In the genomic region with DNA sequence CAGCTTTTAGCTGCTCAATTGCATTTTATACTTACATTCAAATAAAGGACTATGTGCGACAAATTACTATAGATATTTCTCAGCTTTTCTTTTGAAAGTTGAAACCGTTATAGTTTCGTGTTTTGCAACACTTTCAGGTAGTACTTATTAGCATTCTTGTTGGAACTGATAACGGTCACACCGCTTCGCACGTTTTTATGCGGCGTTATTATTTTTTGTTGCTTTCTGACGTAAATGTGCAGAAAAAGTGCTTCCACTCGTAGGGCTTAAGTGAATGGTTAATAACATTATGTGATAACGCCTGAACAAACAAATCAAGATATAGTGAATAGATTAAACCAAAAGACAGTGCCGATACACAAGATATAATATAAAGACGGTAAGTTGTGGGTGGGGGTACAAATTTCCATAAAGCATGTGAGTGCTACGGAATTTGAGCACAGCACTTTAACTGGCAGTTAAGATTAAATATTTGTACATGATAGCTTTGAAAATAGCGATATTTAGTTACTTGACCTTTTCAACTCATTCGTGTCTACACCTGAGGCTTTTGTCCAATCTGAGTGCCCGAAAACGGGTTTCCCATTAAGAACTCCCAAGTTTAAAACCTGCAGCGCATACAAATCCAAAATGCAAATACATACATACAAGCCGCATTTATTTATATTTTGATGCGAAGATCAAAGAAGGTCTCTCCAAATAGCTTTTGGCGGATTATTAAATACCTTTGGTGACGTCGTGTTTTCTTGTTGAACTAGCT, we compare ENCODE assay signal across 1 fruit fly cellular context.
TF ChIP-seq lines count a peak whose summit lies in the region.

papi (plus strand) TSS at position 176 of the 760 bp plus-strand sequence.

TF ChIP-seq in whole organism, embryonic, 481 proteins besides CTCF, POLR2A, EP300 and RAD21 (continued from another document and continues in another):
- no peak for TF ChIP-seq CG15269 (tag; optimal IDR thresholded peaks at IDR 0.05; lab: Kevin White, UChicago)
- TF ChIP-seq run (tag; optimal IDR thresholded peaks at IDR 0.05; lab: Kevin White, UChicago) = no peak
- no peak for TF ChIP-seq mirr (GFP tag; optimal IDR thresholded peaks at IDR 0.05; lab: Kevin White, UChicago)
- TF ChIP-seq gro (GFP tag; optimal IDR thresholded peaks at IDR 0.05; lab: Kevin White, UChicago) = peak; percentile 31
- no peak for TF ChIP-seq cas (GFP tag; IDR thresholded peaks at IDR 0.05; lab: Robert Waterston, UW)
- TF ChIP-seq ftz-f1 (GFP tag; optimal IDR thresholded peaks at IDR 0.05; lab: Kevin White, UChicago) = no peak
- TF ChIP-seq CrebB (tag; optimal IDR thresholded peaks at IDR 0.05; lab: Kevin White, UChicago) = no peak
- TF ChIP-seq dpn (GFP tag; optimal IDR thresholded peaks at IDR 0.05; lab: Kevin White, UChicago) = no peak
- peak; percentile 34 for TF ChIP-seq CG1603 (tag; optimal IDR thresholded peaks at IDR 0.05; lab: Kevin White, UChicago)
- TF ChIP-seq caup (GFP tag; optimal IDR thresholded peaks at IDR 0.05; lab: Kevin White, UChicago; ENCODE audit: severe bottlenecking) = no peak
- TF ChIP-seq Chrac-16 (GFP tag; optimal IDR thresholded peaks at IDR 0.05; lab: Kevin White, UChicago) = no peak
- TF ChIP-seq CG16863 (GFP tag; optimal IDR thresholded peaks at IDR 0.05; lab: Kevin White, UChicago) = no peak
- TF ChIP-seq mam (GFP tag; optimal IDR thresholded peaks at IDR 0.05; lab: Kevin White, UChicago) = no peak
- peak; percentile 38 for TF ChIP-seq CG2120 (GFP tag; optimal IDR thresholded peaks at IDR 0.05; lab: Kevin White, UChicago)
- TF ChIP-seq Fer3 (tag; optimal IDR thresholded peaks at IDR 0.05; lab: Kevin White, UChicago) = no peak
- no peak for TF ChIP-seq inv (GFP tag; IDR thresholded peaks at IDR 0.05; lab: Robert Waterston, UW; ENCODE audit: partially characterized antibody)
- no peak for TF ChIP-seq CG11560 (tag; IDR thresholded peaks at IDR 0.05; lab: Robert Waterston, UW)
- no peak for TF ChIP-seq Dref (GFP tag; IDR thresholded peaks at IDR 0.05; lab: Robert Waterston, UW)
- TF ChIP-seq CG30020 (tag; optimal IDR thresholded peaks at IDR 0.05; lab: Kevin White, UChicago) = no peak
- no peak for TF ChIP-seq Dbx (GFP tag; IDR thresholded peaks at IDR 0.05; lab: Robert Waterston, UW)
- TF ChIP-seq hb (GFP tag; IDR thresholded peaks at IDR 0.05; lab: Robert Waterston, UW; ENCODE audit: partially characterized antibody) = no peak
- TF ChIP-seq Atf-2 (GFP tag; optimal IDR thresholded peaks at IDR 0.05; lab: Kevin White, UChicago) = no peak
- no peak for TF ChIP-seq Ptx1 (GFP tag; IDR thresholded peaks at IDR 0.05; lab: Robert Waterston, UW)
- TF ChIP-seq crc (GFP tag; optimal IDR thresholded peaks at IDR 0.05; lab: Kevin White, UChicago) = no peak
- no peak for TF ChIP-seq vnd (GFP tag; IDR thresholded peaks at IDR 0.05; lab: Robert Waterston, UW; ENCODE audit: partially characterized antibody)
- TF ChIP-seq CG9215 (GFP tag; IDR thresholded peaks at IDR 0.05; lab: Robert Waterston, UW) = no peak
- no peak for TF ChIP-seq CG31441 (GFP tag; IDR thresholded peaks at IDR 0.05; lab: Robert Waterston, UW)
- TF ChIP-seq gfzf (GFP tag; optimal IDR thresholded peaks at IDR 0.05; lab: Kevin White, UChicago) = peak; percentile 82
- no peak for TF ChIP-seq CG3847 (GFP tag; IDR thresholded peaks at IDR 0.05; lab: Robert Waterston, UW)
- TF ChIP-seq CG7372 (GFP tag; IDR thresholded peaks at IDR 0.05; lab: Robert Waterston, UW) = no peak
- TF ChIP-seq dimm (GFP tag; IDR thresholded peaks at IDR 0.05; lab: Robert Waterston, UW) = no peak
- no peak for TF ChIP-seq NC2β (GFP tag; optimal IDR thresholded peaks at IDR 0.05; lab: Kevin White, UChicago)
- no peak for TF ChIP-seq lola (GFP tag; optimal IDR thresholded peaks at IDR 0.05; lab: Kevin White, UChicago)
- no peak for TF ChIP-seq cato (GFP tag; optimal IDR thresholded peaks at IDR 0.05; lab: Kevin White, UChicago; ENCODE audit: borderline replicate concordance)
- no peak for TF ChIP-seq vfl (GFP tag; optimal IDR thresholded peaks at IDR 0.05; lab: Kevin White, UChicago)
- TF ChIP-seq zen2 (GFP tag; IDR thresholded peaks at IDR 0.05; lab: Robert Waterston, UW; ENCODE audit: partially characterized antibody) = no peak
- peak; percentile 5 for TF ChIP-seq CG15514 (GFP tag; optimal IDR thresholded peaks at IDR 0.05; lab: Kevin White, UChicago)
- TF ChIP-seq Elba2 (GFP tag; optimal IDR thresholded peaks at IDR 0.05; lab: Kevin White, UChicago) = peak; percentile 78
- TF ChIP-seq CG16813 (GFP tag; IDR thresholded peaks at IDR 0.05; lab: Robert Waterston, UW; ENCODE audit: partially characterized antibody) = no peak
- TF ChIP-seq CG31365 (tag; optimal IDR thresholded peaks at IDR 0.05; lab: Kevin White, UChicago) = no peak
- no peak for TF ChIP-seq C15 (GFP tag; IDR thresholded peaks at IDR 0.05; lab: Robert Waterston, UW)
- TF ChIP-seq CG2129 (GFP tag; IDR thresholded peaks at IDR 0.05; lab: Robert Waterston, UW; ENCODE audit: partially characterized antibody) = no peak
- no peak for TF ChIP-seq sob (GFP tag; IDR thresholded peaks at IDR 0.05; lab: Robert Waterston, UW)
- no peak for TF ChIP-seq CG7928 (GFP tag; optimal IDR thresholded peaks at IDR 0.05; lab: Kevin White, UChicago)
- peak; percentile 27 for TF ChIP-seq CHES-1-like (GFP tag; optimal IDR thresholded peaks at IDR 0.05; lab: Kevin White, UChicago)
- TF ChIP-seq jigr1 (GFP tag; IDR thresholded peaks at IDR 0.05; lab: Robert Waterston, UW) = no peak
- peak; percentile 46 for TF ChIP-seq stwl (tag; optimal IDR thresholded peaks at IDR 0.05; lab: Kevin White, UChicago)
- TF ChIP-seq her (GFP tag; optimal IDR thresholded peaks at IDR 0.05; lab: Kevin White, UChicago) = peak; percentile 28
- TF ChIP-seq lab (GFP tag; optimal IDR thresholded peaks at IDR 0.05; lab: Kevin White, UChicago) = peak; percentile 22
- TF ChIP-seq CG14860 (GFP tag; IDR thresholded peaks at IDR 0.05; lab: Robert Waterston, UW; ENCODE audit: partially characterized antibody) = no peak
- no peak for TF ChIP-seq CG15011 (GFP tag; optimal IDR thresholded peaks at IDR 0.05; lab: Kevin White, UChicago)
- TF ChIP-seq CG10979 (tag; optimal IDR thresholded peaks at IDR 0.05; lab: Kevin White, UChicago) = no peak
- TF ChIP-seq Myb (GFP tag; optimal IDR thresholded peaks at IDR 0.05; lab: Kevin White, UChicago) = peak; percentile 98
- TF ChIP-seq CG6791 (GFP tag; IDR thresholded peaks at IDR 0.05; lab: Robert Waterston, UW; ENCODE audit: partially characterized antibody) = 0 out of 3 replicates have a peak, but pooled peaks have one; percentile 21
- TF ChIP-seq Camta (GFP tag; optimal IDR thresholded peaks at IDR 0.05; lab: Kevin White, UChicago) = no peak
- TF ChIP-seq gsb (GFP tag; IDR thresholded peaks at IDR 0.05; lab: Robert Waterston, UW) = no peak
- TF ChIP-seq CG11093 (GFP tag; IDR thresholded peaks at IDR 0.05; lab: Robert Waterston, UW) = no peak
- 0 out of 3 replicates have a peak, but pooled peaks have one; percentile 38 for TF ChIP-seq Opbp (GFP tag; IDR thresholded peaks at IDR 0.05; lab: Robert Waterston, UW; ENCODE audit: partially characterized antibody)
- no peak for TF ChIP-seq Tbp (GFP tag; optimal IDR thresholded peaks at IDR 0.05; lab: Kevin White, UChicago)
- no peak for TF ChIP-seq grn (GFP tag; optimal IDR thresholded peaks at IDR 0.05; lab: Kevin White, UChicago)
- TF ChIP-seq az2 (GFP tag; optimal IDR thresholded peaks at IDR 0.05; lab: Kevin White, UChicago) = no peak
- peak; percentile 4 for TF ChIP-seq CG13624 (GFP tag; optimal IDR thresholded peaks at IDR 0.05; lab: Kevin White, UChicago)
- TF ChIP-seq z (GFP tag; IDR thresholded peaks at IDR 0.05; lab: Robert Waterston, UW) = no peak
- TF ChIP-seq CG14710 (tag; optimal IDR thresholded peaks at IDR 0.05; lab: Kevin White, UChicago) = peak; percentile 68
- TF ChIP-seq fd96Cb (tag; optimal IDR thresholded peaks at IDR 0.05; lab: Kevin White, UChicago) = no peak
- no peak for TF ChIP-seq sr (GFP tag; IDR thresholded peaks at IDR 0.05; lab: Robert Waterston, UW)
- peak; percentile 54 for TF ChIP-seq CG12659 (GFP tag; optimal IDR thresholded peaks at IDR 0.05; lab: Kevin White, UChicago)
- peak in 1 of 2 experiments; percentile 92 for TF ChIP-seq insv (GFP tag; optimal IDR thresholded peaks at IDR 0.05; lab: Kevin White, UChicago)
- no peak for TF ChIP-seq CG10274 (GFP tag; optimal IDR thresholded peaks at IDR 0.05; lab: Kevin White, UChicago)
- no peak for TF ChIP-seq stc (GFP tag; IDR thresholded peaks at IDR 0.05; lab: Robert Waterston, UW)
- TF ChIP-seq B-H1 (GFP tag; IDR thresholded peaks at IDR 0.05; lab: Robert Waterston, UW) = no peak
- no peak for TF ChIP-seq CG7357 (GFP tag; IDR thresholded peaks at IDR 0.05; lab: Robert Waterston, UW)
- TF ChIP-seq grau (tag; optimal IDR thresholded peaks at IDR 0.05; lab: Kevin White, UChicago) = peak; percentile 3
- TF ChIP-seq Abd-B (GFP tag; optimal IDR thresholded peaks at IDR 0.05; lab: Kevin White, UChicago) = no peak
- TF ChIP-seq odd (GFP tag; optimal IDR thresholded peaks at IDR 0.05; lab: Kevin White, UChicago) = no peak
- peak; percentile 19 for TF ChIP-seq scrt (GFP tag; optimal IDR thresholded peaks at IDR 0.05; lab: Kevin White, UChicago)
- no peak for TF ChIP-seq mld (GFP tag; IDR thresholded peaks at IDR 0.05; lab: Robert Waterston, UW; ENCODE audit: partially characterized antibody)
- TF ChIP-seq Lim3 (GFP tag; IDR thresholded peaks at IDR 0.05; lab: Robert Waterston, UW) = no peak
- peak; percentile 61; the same call in 2 of the 3 replicates for TF ChIP-seq CG34422 (GFP tag; IDR thresholded peaks at IDR 0.05; lab: Robert Waterston, UW)
- no peak for TF ChIP-seq CG31388 (GFP tag; optimal IDR thresholded peaks at IDR 0.05; lab: Kevin White, UChicago)
- TF ChIP-seq CG13287 (GFP tag; IDR thresholded peaks at IDR 0.05; lab: Robert Waterston, UW; ENCODE audit: partially characterized antibody) = 0 out of 2 replicates have a peak, but pooled peaks have one; percentile 15
- TF ChIP-seq Doc2 (GFP tag; IDR thresholded peaks at IDR 0.05; lab: Robert Waterston, UW) = no peak
- TF ChIP-seq CG43689 (GFP tag; IDR thresholded peaks at IDR 0.05; lab: Robert Waterston, UW) = no peak
- no peak for TF ChIP-seq jumu (GFP tag; optimal IDR thresholded peaks at IDR 0.05; lab: Kevin White, UChicago)
- TF ChIP-seq unpg (GFP tag; optimal IDR thresholded peaks at IDR 0.05; lab: Kevin White, UChicago) = no peak
- TF ChIP-seq Lhr (GFP tag; optimal IDR thresholded peaks at IDR 0.05; lab: Kevin White, UChicago) = no peak
- TF ChIP-seq Bteb2 (GFP tag; optimal IDR thresholded peaks at IDR 0.05; lab: Kevin White, UChicago) = no peak
- TF ChIP-seq chm (GFP tag; IDR thresholded peaks at IDR 0.05; lab: Robert Waterston, UW) = no peak
- TF ChIP-seq MESR4 (GFP tag; optimal IDR thresholded peaks at IDR 0.05; lab: Kevin White, UChicago) = peak; percentile 62
- no peak for TF ChIP-seq CG8944 (GFP tag; optimal IDR thresholded peaks at IDR 0.05; lab: Kevin White, UChicago)
- peak; percentile 52 for TF ChIP-seq HmgZ (tag; optimal IDR thresholded peaks at IDR 0.05; lab: Kevin White, UChicago)
- no peak for TF ChIP-seq CG5245 (GFP tag; optimal IDR thresholded peaks at IDR 0.05; lab: Kevin White, UChicago)
- no peak for TF ChIP-seq nau (GFP tag; optimal IDR thresholded peaks at IDR 0.05; lab: Kevin White, UChicago)
- no peak for TF ChIP-seq otp (GFP tag; IDR thresholded peaks at IDR 0.05; lab: Robert Waterston, UW)
- TF ChIP-seq pita (GFP tag; optimal IDR thresholded peaks at IDR 0.05; lab: Kevin White, UChicago) = no peak
- TF ChIP-seq CG1602 (GFP tag; optimal IDR thresholded peaks at IDR 0.05; lab: Kevin White, UChicago) = no peak
- TF ChIP-seq btn (GFP tag; optimal IDR thresholded peaks at IDR 0.05; lab: Kevin White, UChicago) = no peak
- TF ChIP-seq CG12104 (GFP tag; optimal IDR thresholded peaks at IDR 0.05; lab: Kevin White, UChicago) = no peak
- TF ChIP-seq gcm (GFP tag; optimal IDR thresholded peaks at IDR 0.05; lab: Kevin White, UChicago) = no peak
- TF ChIP-seq CG17912 (GFP tag; optimal IDR thresholded peaks at IDR 0.05; lab: Kevin White, UChicago) = no peak
- TF ChIP-seq croc (GFP tag; conservative IDR thresholded peaks at IDR 0.05; lab: Robert Waterston, UW) = no peak
- TF ChIP-seq Hand (GFP tag; optimal IDR thresholded peaks at IDR 0.05; lab: Kevin White, UChicago) = no peak
- TF ChIP-seq CG17612 (GFP tag; IDR thresholded peaks at IDR 0.05; lab: Robert Waterston, UW) = no peak
- TF ChIP-seq ab (GFP tag; optimal IDR thresholded peaks at IDR 0.05; lab: Kevin White, UChicago) = no peak
- no peak for TF ChIP-seq prd (optimal IDR thresholded peaks at IDR 0.05; lab: Kevin White, UChicago)
- TF ChIP-seq prd (GFP tag; IDR thresholded peaks at IDR 0.05; lab: Robert Waterston, UW) = no peak
- no peak for TF ChIP-seq Trl (optimal IDR thresholded peaks at IDR 0.05; lab: Kevin White, UChicago)
- TF ChIP-seq Trl (GFP tag; optimal IDR thresholded peaks at IDR 0.05; lab: Kevin White, UChicago) = no peak
- TF ChIP-seq zfh2 (GFP tag; optimal IDR thresholded peaks at IDR 0.05; lab: Kevin White, UChicago) = no peak
- TF ChIP-seq CG10543 (GFP tag; optimal IDR thresholded peaks at IDR 0.05; lab: Kevin White, UChicago) = peak; percentile 38
- TF ChIP-seq HLH3B (GFP tag; IDR thresholded peaks at IDR 0.05; lab: Robert Waterston, UW) = no peak
- no peak for TF ChIP-seq ems (GFP tag; optimal IDR thresholded peaks at IDR 0.05; lab: Kevin White, UChicago)
- no peak for TF ChIP-seq CG14965 (GFP tag; optimal IDR thresholded peaks at IDR 0.05; lab: Kevin White, UChicago; ENCODE audit: borderline replicate concordance)
- TF ChIP-seq cad (GFP tag; optimal IDR thresholded peaks at IDR 0.05; lab: Kevin White, UChicago) = no peak
- no peak for TF ChIP-seq kay (GFP tag; optimal IDR thresholded peaks at IDR 0.05; lab: Kevin White, UChicago)
- TF ChIP-seq CG17361 (GFP tag; IDR thresholded peaks at IDR 0.05; lab: Robert Waterston, UW) = no peak
- no peak for TF ChIP-seq sim (GFP tag; IDR thresholded peaks at IDR 0.05; lab: Robert Waterston, UW)
- TF ChIP-seq fu2 (GFP tag; optimal IDR thresholded peaks at IDR 0.05; lab: Kevin White, UChicago) = no peak
- TF ChIP-seq br (optimal IDR thresholded peaks at IDR 0.05; lab: Kevin White, UChicago) = no peak
- no peak for TF ChIP-seq CG12744 (GFP tag; optimal IDR thresholded peaks at IDR 0.05; lab: Kevin White, UChicago)
- no peak for TF ChIP-seq Spps (tag; optimal IDR thresholded peaks at IDR 0.05; lab: Kevin White, UChicago)
- no peak for TF ChIP-seq Optix (GFP tag; IDR thresholded peaks at IDR 0.05; lab: Robert Waterston, UW)
- no peak for TF ChIP-seq hkb (optimal IDR thresholded peaks at IDR 0.05; lab: Kevin White, UChicago)
- peak; percentile 9; the same call in 1 of the 2 replicates for TF ChIP-seq hkb (GFP tag; IDR thresholded peaks at IDR 0.05; lab: Robert Waterston, UW)
- no peak for TF ChIP-seq Rx (GFP tag; IDR thresholded peaks at IDR 0.05; lab: Robert Waterston, UW)
- peak; percentile 31; the same call in 1 of the 2 replicates for TF ChIP-seq E2f2 (GFP tag; IDR thresholded peaks at IDR 0.05; lab: Robert Waterston, UW)
